Worm (Caenorhabditis elegans): ENCODE data around the gene irld-65.
A peak's percentile ranks its signal among the peaks of the same experiment; 100 is the strongest.

The irld-65 gene

DNA sequence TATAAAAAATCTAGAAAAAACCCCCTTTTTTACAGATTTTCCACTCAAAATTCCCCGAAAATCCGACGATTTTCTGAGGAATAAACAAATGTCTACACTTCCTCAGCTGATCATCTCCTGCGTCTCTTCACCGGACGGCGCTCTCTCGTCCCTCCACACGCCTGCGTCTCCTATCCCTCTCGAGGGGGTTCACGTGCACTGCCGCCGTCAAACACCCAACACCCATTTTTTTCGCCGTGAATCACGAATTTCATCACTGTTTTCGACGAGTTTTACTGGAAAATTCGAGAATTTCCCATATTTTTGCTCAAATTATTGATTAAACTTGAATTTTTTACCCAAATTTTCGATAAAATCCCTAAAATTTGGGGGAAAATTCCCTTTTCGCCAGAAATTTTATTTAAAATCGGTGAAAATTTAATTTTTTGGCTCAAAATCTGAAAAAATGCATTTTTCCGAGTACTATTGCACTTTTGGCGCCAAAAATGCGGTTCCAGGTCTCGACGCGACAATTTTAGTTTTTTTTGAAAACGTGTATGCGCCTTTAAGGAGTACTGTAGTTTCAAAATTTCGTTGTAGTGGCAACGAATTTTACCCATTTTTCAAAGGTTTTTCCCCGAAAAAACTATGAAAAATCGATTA lies 16.8 kb downstream of the irld-65 start (continued):
- peak; percentile 56; the same call in 1 of the 2 replicates for TF ChIP-seq egl-43 (GFP tag; IDR thresholded peaks at IDR 0.05)
- TF ChIP-seq ztf-11 (tag; optimal IDR thresholded peaks at IDR 0.05) = no peak
- peak; percentile 70 for TF ChIP-seq lin-38 (GFP tag; IDR thresholded peaks at IDR 0.05)
- peak; percentile 79 for TF ChIP-seq hmg-1.1 (GFP tag; IDR thresholded peaks at IDR 0.05)
- no peak for TF ChIP-seq Y105C5A.15 (GFP tag; IDR thresholded peaks at IDR 0.05)
- no peak for TF ChIP-seq nhr-76 (tag; optimal IDR thresholded peaks at IDR 0.05)
- 0 out of 2 replicates have a peak, but pooled peaks have one; percentile 11 for TF ChIP-seq T26A8.4 (GFP tag; IDR thresholded peaks at IDR 0.05)
- TF ChIP-seq sdz-12 (GFP tag; optimal IDR thresholded peaks at IDR 0.05) = no peak
- no peak for TF ChIP-seq daf-19 (GFP tag; conservative IDR thresholded peaks at IDR 0.05)
- TF ChIP-seq D1046.2 (GFP tag; IDR thresholded peaks at IDR 0.05) = no peak
- 0 out of 2 replicates have a peak, but pooled peaks have one; percentile 15 for TF ChIP-seq tag-97 (GFP tag; IDR thresholded peaks at IDR 0.05)
- TF ChIP-seq ama-1 (optimal IDR thresholded peaks at IDR 0.05) = peak; percentile 45
- TF ChIP-seq nhr-6 (tag; optimal IDR thresholded peaks at IDR 0.05) = no peak
- TF ChIP-seq pha-4 (GFP tag; IDR thresholded peaks at IDR 0.05) = peak; percentile 64; the same call in 1 of the 2 replicates
- no peak for TF ChIP-seq pha-4 (tag; optimal IDR thresholded peaks at IDR 0.05)
- TF ChIP-seq nhr-42 (GFP tag; IDR thresholded peaks at IDR 0.05) = no peak
- no peak for TF ChIP-seq gei-8 (GFP tag; optimal IDR thresholded peaks at IDR 0.05)
- TF ChIP-seq daf-16 (GFP tag; optimal IDR thresholded peaks at IDR 0.05) = peak; percentile 4 to 40
- peak; percentile 58 for TF ChIP-seq daf-16 (tag; optimal IDR thresholded peaks at IDR 0.05)
- TF ChIP-seq php-3 (GFP tag; IDR thresholded peaks at IDR 0.05) = peak; percentile 53
- TF ChIP-seq snpc-1.2 (GFP tag; IDR thresholded peaks at IDR 0.05) = no peak
- TF ChIP-seq dve-1 (tag; optimal IDR thresholded peaks at IDR 0.05; ENCODE audit: insufficient read depth) = peak; percentile 59
- no peak for TF ChIP-seq zfp-2 (tag; optimal IDR thresholded peaks at IDR 0.05)
- no peak for TF ChIP-seq nhr-11 (tag; optimal IDR thresholded peaks at IDR 0.05)
- TF ChIP-seq Y5F2A.4 (GFP tag; optimal IDR thresholded peaks at IDR 0.05) = peak; percentile 37
- no peak for TF ChIP-seq ZK337.2 (GFP tag; IDR thresholded peaks at IDR 0.05)
- no peak for TF ChIP-seq egl-27 (tag; optimal IDR thresholded peaks at IDR 0.05)
- no peak for TF ChIP-seq lin-29 (GFP tag; IDR thresholded peaks at IDR 0.05)
- TF ChIP-seq rbr-2 (tag; optimal IDR thresholded peaks at IDR 0.05) = no peak
- TF ChIP-seq skn-1 (tag; optimal IDR thresholded peaks at IDR 0.05) = no peak
- TF ChIP-seq attf-4 (tag; optimal IDR thresholded peaks at IDR 0.05) = no peak
- TF ChIP-seq nhr-237 (tag; optimal IDR thresholded peaks at IDR 0.05) = no peak
- peak; percentile 69 for TF ChIP-seq mes-2 (tag; optimal IDR thresholded peaks at IDR 0.05; ENCODE audit: poor library complexity, severe bottlenecking)
- TF ChIP-seq dmd-6 (GFP tag; IDR thresholded peaks at IDR 0.05) = peak; percentile 49
- no peak for TF ChIP-seq set-16 (GFP tag; IDR thresholded peaks at IDR 0.05)
- peak; percentile 60 for TF ChIP-seq nhr-48 (tag; optimal IDR thresholded peaks at IDR 0.05)
- no peak for TF ChIP-seq madf-9 (GFP tag; conservative IDR thresholded peaks at IDR 0.05)
- no peak for TF ChIP-seq ztf-7 (tag; optimal IDR thresholded peaks at IDR 0.05)
- TF ChIP-seq jun-1 (tag; optimal IDR thresholded peaks at IDR 0.05) = no peak
- TF ChIP-seq F26F4.8 (GFP tag; conservative IDR thresholded peaks at IDR 0.05) = no peak
- peak; percentile 49 for TF ChIP-seq mep-1 (tag; optimal IDR thresholded peaks at IDR 0.05)
- TF ChIP-seq ceh-62 (tag; optimal IDR thresholded peaks at IDR 0.05) = no peak
- peak; percentile 28 for TF ChIP-seq fkh-10 (GFP tag; optimal IDR thresholded peaks at IDR 0.05)
- peak; percentile 67; the same call in 1 of the 2 replicates for TF ChIP-seq arid-1 (GFP tag; conservative IDR thresholded peaks at IDR 0.05)
- TF ChIP-seq F37D6.2 (tag; optimal IDR thresholded peaks at IDR 0.05) = no peak
- TF ChIP-seq spr-1 (tag; optimal IDR thresholded peaks at IDR 0.05) = peak; percentile 8
- peak; percentile 18 for TF ChIP-seq F10B5.3 (tag; optimal IDR thresholded peaks at IDR 0.05)
- TF ChIP-seq spr-3 (GFP tag; optimal IDR thresholded peaks at IDR 0.05) = no peak
- peak; percentile 76 to 91 for TF ChIP-seq mdl-1 (tag; optimal IDR thresholded peaks at IDR 0.05)
- TF ChIP-seq ceh-28 (tag; optimal IDR thresholded peaks at IDR 0.05) = no peak
- TF ChIP-seq daf-8 (GFP tag; IDR thresholded peaks at IDR 0.05) = no peak
- TF ChIP-seq fos-1 (tag; optimal IDR thresholded peaks at IDR 0.05) = no peak
